Worm (Caenorhabditis elegans) whole organism, L1 larva: ENCODE data around the gene exos-2.

Experiments used
- blmp-1 ChIP-seq: fragments of 150-350 bp; optimal IDR thresholded peaks from 2 replicates; lab custom pipeline; 2014; ENCODE audit warnings: missing biosample characterization, missing genetic modification characterization
- ces-1 ChIP-seq: fragments of 150-350 bp; optimal IDR thresholded peaks from 2 replicates; lab custom pipeline; 2014; ENCODE audit warnings: missing biosample characterization, missing genetic modification reagents, missing genetic modification characterization
- dpl-1 ChIP-seq, 3 experiments: fragments of 150-350 bp in 2 of 3; sonication (generic microtip) in 1 of 3; optimal IDR thresholded peaks; 2 replicates each; lab custom pipeline; 2014 to 2017; ENCODE audit warnings: missing biosample characterization in 3 of 3, missing genetic modification characterization in 3 of 3, missing genetic modification reagents in 3 of 3
- lin-39 ChIP-seq: fragments of 150-350 bp; optimal IDR thresholded peaks from 2 replicates; lab custom pipeline; 2014; ENCODE audit warnings: missing biosample characterization, missing genetic modification reagents, missing genetic modification characterization
- nhr-237 ChIP-seq: fragments of 150-350 bp; optimal IDR thresholded peaks from 2 replicates; lab custom pipeline; 2014; ENCODE audit warnings: missing biosample characterization, missing genetic modification characterization
- skn-1 ChIP-seq: fragments of 150-350 bp; optimal IDR thresholded peaks from 2 replicates; lab custom pipeline; 2014; ENCODE audit warnings: missing biosample characterization, missing genetic modification characterization

DNA sequence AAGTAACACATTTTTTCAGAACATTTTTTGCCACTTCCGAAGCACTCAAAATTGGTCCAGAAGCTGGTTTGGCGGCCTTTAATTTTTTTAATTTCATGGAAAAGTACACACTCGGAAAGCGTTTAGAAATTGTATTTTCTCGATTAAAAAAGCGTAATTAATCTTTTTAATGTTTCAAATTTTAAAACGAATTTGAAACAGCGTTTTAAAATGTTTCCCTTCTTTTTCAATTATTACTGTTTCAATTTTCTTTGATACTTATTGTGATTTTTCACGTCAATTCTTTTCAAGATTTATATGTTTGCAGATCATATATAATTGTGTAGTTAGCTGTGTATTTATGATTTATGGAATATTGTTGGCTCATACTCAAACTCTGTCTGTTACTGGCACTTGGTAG is 48.7 kb downstream of the exos-2 start, which contains the start of gene acr-25:
- no peak for TF ChIP-seq ces-1 (GFP tag; lab: Kevin White, UChicago)
- no peak for TF ChIP-seq lin-39 (tag; lab: Kevin White, UChicago)
- TF ChIP-seq nhr-237: no peak
- no peak for TF ChIP-seq skn-1 (tag; lab: Kevin White, UChicago)
- no peak for TF ChIP-seq blmp-1 (tag; lab: Kevin White, UChicago)
- no peak for TF ChIP-seq dpl-1 (GFP tag; optimal IDR thresholded peaks at IDR 0.05; lab: Kevin White, UChicago)
